Worm (Caenorhabditis elegans): ENCODE data around the gene cwp-5.

Gene cwp-5

DNA sequence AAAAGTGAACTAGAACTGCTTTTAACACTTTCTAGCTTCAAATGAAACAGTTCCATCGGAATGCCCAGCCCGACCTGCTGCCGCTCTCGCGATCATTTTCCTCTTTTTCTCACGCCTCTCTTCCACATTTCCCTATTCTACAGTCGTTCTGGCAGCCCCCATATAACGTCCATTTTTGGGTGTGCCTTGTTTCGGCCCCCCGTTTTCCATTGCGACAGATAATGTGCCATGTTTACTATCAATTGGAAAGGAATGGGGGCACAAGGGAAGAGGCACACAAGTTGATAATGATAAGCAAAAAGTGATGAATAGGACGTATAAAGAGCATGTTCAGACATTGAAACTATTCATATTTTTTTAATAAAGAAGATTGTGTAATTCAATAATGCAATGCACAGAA lies 30.8 kb downstream of the cwp-5 start:
- TF ChIP-seq tbp1 (GFP tag; optimal IDR thresholded peaks at IDR 0.05) (peak; percentile 52), dox-1 (GFP tag; IDR thresholded peaks at IDR 0.05) (peak; percentile 82), nhr-90 (tag; optimal IDR thresholded peaks at IDR 0.05) (peak; percentile 37), ama-1 (optimal IDR thresholded peaks at IDR 0.05) (no peak), ama-1 (GFP tag; optimal IDR thresholded peaks at IDR 0.05) (no peak), ztf-22 (GFP tag; optimal IDR thresholded peaks at IDR 0.05) (peak; percentile 58), chd-7 (tag; optimal IDR thresholded peaks at IDR 0.05) (peak; percentile 16), ztf-26 (tag; optimal IDR thresholded peaks at IDR 0.05) (peak; percentile 23), F57C9.4 (tag; optimal IDR thresholded peaks at IDR 0.05) (no peak), Y56A3A.18 (GFP tag; IDR thresholded peaks at IDR 0.05) (0 out of 2 replicates have a peak, but pooled peaks have one; percentile 64), snpc-4 (GFP tag; optimal IDR thresholded peaks at IDR 0.05) (no peak), snpc-4 (tag; optimal IDR thresholded peaks at IDR 0.05) (no peak), let-607 (tag; optimal IDR thresholded peaks at IDR 0.05) (peak in 1 of 2 experiments; percentile 10), nhr-80 (tag; optimal IDR thresholded peaks at IDR 0.05) (peak; percentile 97), ets-4 (GFP tag; optimal IDR thresholded peaks at IDR 0.05) (peak; percentile 33), D2030.7 (GFP tag; IDR thresholded peaks at IDR 0.05) (no peak), F10E7.11 (tag; optimal IDR thresholded peaks at IDR 0.05) (no peak), egrh-3 (GFP tag; IDR thresholded peaks at IDR 0.05) (peak; percentile 11; the same call in 1 of the 2 replicates), cebp-1 (GFP tag; IDR thresholded peaks at IDR 0.05) (peak; percentile 49; the same call in 1 of the 2 replicates), cebp-1 (tag; optimal IDR thresholded peaks at IDR 0.05) (no peak), atf-7 (tag; optimal IDR thresholded peaks at IDR 0.05) (peak; percentile 1), die-1 (tag; optimal IDR thresholded peaks at IDR 0.05) (no peak), egl-44 (GFP tag; IDR thresholded peaks at IDR 0.05) (peak; percentile 61; the same call in 1 of the 2 replicates)

DNA sequence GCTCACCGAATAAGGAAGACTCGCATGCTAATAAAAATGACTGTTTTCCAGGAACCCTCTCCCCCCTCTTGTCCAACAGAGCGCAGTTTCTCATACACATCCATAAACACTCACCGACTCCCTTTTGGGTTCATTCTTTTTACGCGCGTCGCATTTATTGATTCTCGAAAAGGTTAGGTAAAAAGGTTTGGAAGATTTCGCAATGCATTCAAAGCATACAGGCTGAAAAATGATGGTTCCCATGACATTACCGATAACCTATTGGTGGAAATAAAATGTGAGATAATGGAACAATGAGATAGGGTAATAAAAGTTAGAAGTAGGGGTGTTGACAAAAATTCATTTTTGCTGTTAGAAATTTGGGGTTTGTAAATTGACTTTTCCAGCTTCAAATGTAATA lies 31.3 kb downstream of the cwp-5 start:
- peak; percentile 62; the same call in 1 of the 2 replicates for TF ChIP-seq cebp-1 (GFP tag; IDR thresholded peaks at IDR 0.05)
- TF ChIP-seq cebp-1 (tag; optimal IDR thresholded peaks at IDR 0.05) = peak; percentile 90
- TF ChIP-seq nhr-179 (tag; optimal IDR thresholded peaks at IDR 0.05) = no peak

DNA sequence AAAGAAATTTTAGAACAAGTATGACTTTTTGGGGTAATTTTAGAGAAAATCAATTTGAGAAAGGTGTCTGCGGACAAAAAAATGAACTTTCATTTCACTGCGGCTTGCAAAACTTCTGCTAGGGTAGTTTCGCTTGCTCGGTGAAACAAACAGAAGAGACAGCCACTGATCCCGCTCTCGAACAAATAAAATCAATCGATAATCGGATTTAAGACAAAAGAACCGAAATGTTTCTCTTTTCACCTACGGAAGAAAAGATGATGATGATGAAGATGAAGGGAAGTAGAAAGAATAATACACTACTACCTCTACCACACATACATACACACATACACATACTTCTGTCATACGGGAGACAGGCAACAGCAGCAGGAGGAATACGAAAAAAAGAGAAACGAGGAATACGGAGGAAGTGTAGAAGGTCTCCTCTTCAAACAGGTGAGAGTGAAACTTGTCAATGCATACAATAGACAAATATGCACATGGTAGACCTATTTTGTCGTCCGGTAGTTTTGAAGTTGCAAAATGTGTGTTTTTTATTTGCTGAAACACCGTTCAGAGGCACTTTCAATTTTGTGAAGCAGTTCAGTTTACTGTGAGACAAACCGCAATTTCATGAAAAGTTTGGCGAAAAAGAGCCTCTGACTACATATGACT lies 32.5 kb downstream of the cwp-5 start:
- TF ChIP-seq hlh-26 (GFP tag; conservative IDR thresholded peaks at IDR 0.05) (no peak), nhr-179 (tag; optimal IDR thresholded peaks at IDR 0.05) (no peak), nfya-1 (tag; optimal IDR thresholded peaks at IDR 0.05; ENCODE audit: borderline replicate concordance, insufficient read depth) (no peak), Y95B8A.8 (GFP tag; IDR thresholded peaks at IDR 0.05) (no peak), madf-6 (GFP tag; IDR thresholded peaks at IDR 0.05) (no peak), F49E8.2 (tag; optimal IDR thresholded peaks at IDR 0.05; ENCODE audit: insufficient read depth) (no peak), F55B11.4 (tag; optimal IDR thresholded peaks at IDR 0.05; ENCODE audit: borderline replicate concordance, insufficient read depth) (no peak), madf-10 (tag; optimal IDR thresholded peaks at IDR 0.05) (no peak), snpc-1.1 (tag; optimal IDR thresholded peaks at IDR 0.05; ENCODE audit: insufficient read depth) (no peak), F57C9.4 (tag; optimal IDR thresholded peaks at IDR 0.05) (no peak), snpc-4 (GFP tag; optimal IDR thresholded peaks at IDR 0.05) (no peak), snpc-4 (tag; optimal IDR thresholded peaks at IDR 0.05) (no peak), cebp-2 (GFP tag; IDR thresholded peaks at IDR 0.05) (no peak), egrh-3 (GFP tag; IDR thresholded peaks at IDR 0.05) (no peak), lin-35 (GFP tag; optimal IDR thresholded peaks at IDR 0.05) (no peak), mes-4 (tag; optimal IDR thresholded peaks at IDR 0.05) (no peak), Y53G8AR.9 (GFP tag; conservative IDR thresholded peaks at IDR 0.05) (no peak), ztf-6 (GFP tag; IDR thresholded peaks at IDR 0.05) (no peak), F39B2.1 (GFP tag; IDR thresholded peaks at IDR 0.05) (no peak), F33H1.4 (GFP tag; IDR thresholded peaks at IDR 0.05) (no peak), snpc-3.4 (tag; optimal IDR thresholded peaks at IDR 0.05) (no peak)

All from whole organism, young adult.